Fruit fly (Drosophila melanogaster) whole organism, adult: ENCODE data around the gene SPE.
A peak's percentile ranks its signal among the peaks of the same experiment; 100 is the strongest.

Source experiments
- CG33017 ChIP-seq: fragments of 200-800 bp; sonication (Bioruptor generic); optimal IDR thresholded peaks from 2 replicates; lab custom pipeline; 2018; ENCODE audit warnings: missing biosample characterization, mild to moderate bottlenecking, missing genetic modification characterization, moderate library complexity
- CG7101 ChIP-seq: fragments of 200-800 bp; sonication (Bioruptor generic); optimal IDR thresholded peaks from 2 replicates; lab custom pipeline; 2018; ENCODE audit warnings: missing biosample characterization, mild to moderate bottlenecking, missing genetic modification characterization, moderate library complexity
- Clk ChIP-seq: fragments of 200-800 bp; sonication (Bioruptor generic); optimal IDR thresholded peaks from 2 replicates; lab custom pipeline; 2017; ENCODE audit warnings: missing biosample characterization, missing genetic modification characterization
- Mnt ChIP-seq: fragments of 200-800 bp; sonication (Bioruptor generic); optimal IDR thresholded peaks from 2 replicates; lab custom pipeline; 2016; ENCODE audit warnings: missing biosample characterization, mild to moderate bottlenecking, missing genetic modification characterization
- kay ChIP-seq: fragments of 200-800 bp; sonication (Bioruptor generic); peaks from one replicate; lab custom pipeline; 2016; ENCODE audit warnings: missing biosample characterization, missing genetic modification characterization, borderline replicate concordance
- ovo ChIP-seq: fragments of 200-800 bp; sonication (Bioruptor generic); optimal IDR thresholded peaks from 2 replicates; lab custom pipeline; 2016; ENCODE audit warnings: missing biosample characterization, missing genetic modification characterization
- pad ChIP-seq: fragments of 200-800 bp; sonication (Bioruptor generic); optimal IDR thresholded peaks from 3 replicates; lab custom pipeline; 2017; ENCODE audit warnings: missing biosample characterization, missing genetic modification characterization, mild to moderate bottlenecking, moderate library complexity, missing genetic modification reagents

DNA sequence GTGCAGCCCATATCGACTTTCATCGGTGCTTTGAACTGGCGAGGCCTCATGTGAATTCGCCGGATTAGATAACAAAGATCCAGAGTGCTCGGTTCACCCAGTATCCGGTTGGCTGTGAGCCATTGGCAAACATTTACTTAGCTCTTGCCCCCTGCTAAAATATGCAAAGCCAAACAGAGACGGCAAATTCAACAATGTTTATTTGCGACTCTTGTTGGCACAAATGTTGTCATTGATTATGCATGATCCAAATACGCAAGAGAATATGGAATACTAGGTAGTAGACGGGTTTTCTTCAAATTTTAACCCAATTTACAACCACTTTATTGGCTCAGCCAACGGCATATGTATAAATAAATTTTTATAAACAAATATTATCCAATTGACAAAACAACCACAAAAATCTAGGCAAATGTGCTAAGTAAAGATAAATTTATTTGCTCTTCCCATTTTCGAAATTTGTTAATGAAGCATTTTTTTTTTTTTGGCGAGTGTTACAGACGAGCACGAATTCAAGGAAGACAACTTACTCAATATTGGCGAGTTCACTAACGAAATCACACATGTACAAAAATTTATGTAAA is 33.4 kb upstream of the SPE start:
- TF ChIP-seq CG7101 (tag; lab: Kevin White, UChicago) (peak; percentile 81), Mnt (GFP tag; lab: Kevin White, UChicago) (peak; percentile 51), kay (no peak), CG33017 (tag; lab: Kevin White, UChicago) (peak; percentile 66), Clk (peak; percentile 74), pad (GFP tag; lab: Kevin White, UChicago) (peak; percentile 57), ovo (GFP tag; lab: Kevin White, UChicago) (peak; percentile 71)
